Fruit fly (Drosophila melanogaster) Kc167 (cell line): ENCODE data around the gene Cpr78Ca.

ENCODE experiments used
- Myc ChIP-seq: fragments of >200 bp; optimal IDR thresholded peaks from 2 replicates; lab custom pipeline; 2017; ENCODE audit warnings: missing external identifiers
- Sin3A ChIP-seq: fragments of >200 bp; optimal IDR thresholded peaks from 2 replicates; lab custom pipeline; 2018; ENCODE audit warnings: missing external identifiers
- h ChIP-seq: fragments of >200 bp; optimal IDR thresholded peaks from 3 replicates; lab custom pipeline; 2018; ENCODE audit warnings: missing external identifiers
- insv ChIP-seq: fragments of >200 bp; optimal IDR thresholded peaks from 3 replicates; lab custom pipeline; 2018; ENCODE audit warnings: missing external identifiers
- psq ChIP-seq: fragments of >200 bp; optimal IDR thresholded peaks from 2 replicates; lab custom pipeline; 2017; ENCODE audit warnings: missing external identifiers
- ttk ChIP-seq: sonication (Bioruptor generic); optimal IDR thresholded peaks from 2 replicates; lab custom pipeline; 2017; ENCODE audit warnings: missing external identifiers

Gene Cpr78Ca

dm6 chr3L:21301737-21302487, 9.3 kb upstream of the Cpr78Ca start:
- TF ChIP-seq psq (lab: Kevin White, UChicago) (no peak), insv (no peak), h (lab: Kevin White, UChicago) (no peak), Sin3A (no peak), ttk (lab: Kevin White, UChicago) (no peak), Myc (lab: Kevin White, UChicago) (no peak)

DNA sequence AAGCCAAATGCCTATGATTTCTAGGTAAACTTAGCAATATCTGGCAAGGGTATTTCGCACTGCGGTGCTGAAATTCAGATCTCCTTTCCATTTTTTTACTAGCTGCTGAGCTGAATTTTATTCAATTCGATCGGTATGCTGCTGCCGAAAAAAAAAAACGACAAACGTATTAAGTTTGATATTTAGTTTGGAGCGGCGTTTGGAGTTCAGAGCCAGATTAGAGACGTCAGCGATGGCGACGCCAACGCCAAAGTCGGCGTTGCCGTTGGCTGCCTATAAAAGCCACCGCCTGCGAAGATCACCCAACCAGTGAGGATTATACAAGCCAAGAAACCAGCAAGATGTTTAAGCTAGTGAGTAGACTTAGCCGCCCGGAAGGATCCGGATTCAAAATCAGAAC, 7.7 kb upstream of the Cpr78Ca start, which contains the start of gene Cpr78Cc:
Gene Cpr78Cc (plus strand): TSS at position 301 of the 400 bp plus-strand sequence.
- TF ChIP-seq psq (lab: Kevin White, UChicago) (no peak), insv (no peak), Myc (lab: Kevin White, UChicago) (no peak), h (lab: Kevin White, UChicago) (no peak), ttk (lab: Kevin White, UChicago) (no peak), Sin3A (no peak)

- TF ChIP-seq Sin3A, result no peak
- no peak for TF ChIP-seq ttk (lab: Kevin White, UChicago)
- no peak for TF ChIP-seq Myc (lab: Kevin White, UChicago)
- no peak for TF ChIP-seq insv
- TF ChIP-seq h (lab: Kevin White, UChicago), result no peak
- TF ChIP-seq psq (lab: Kevin White, UChicago), result no peak
Observed at dm6 chr3L:21299203-21299602, 6.6 kb upstream of the Cpr78Ca start.

DNA sequence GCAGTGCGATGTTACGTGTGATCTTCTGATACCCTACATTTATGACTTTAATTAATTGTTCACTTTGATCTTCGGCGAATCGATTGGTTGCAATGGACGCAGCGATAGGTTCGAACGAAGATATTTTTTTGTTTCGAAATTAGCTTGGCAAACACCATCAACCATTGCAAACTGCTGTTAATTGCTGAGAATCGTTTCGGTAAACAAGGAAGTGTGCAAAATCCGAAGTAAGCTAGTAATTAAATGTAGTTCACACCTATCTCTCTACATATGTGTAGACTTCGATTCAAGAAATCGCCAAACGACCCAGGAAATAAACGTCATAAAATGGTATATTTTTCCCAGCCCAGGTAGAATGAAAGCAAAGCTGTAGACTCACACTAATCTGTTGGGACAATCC, 5.8 kb upstream of the Cpr78Ca start, which contains the start of gene CG43702:
Gene CG43702 (plus strand): TSS at position 301 of the 400 bp plus-strand sequence.
- TF ChIP-seq h (lab: Kevin White, UChicago), result no peak
- no peak for TF ChIP-seq Sin3A
- no peak for TF ChIP-seq ttk (lab: Kevin White, UChicago)
- TF ChIP-seq Myc (lab: Kevin White, UChicago), result no peak
- no peak for TF ChIP-seq psq (lab: Kevin White, UChicago)
- TF ChIP-seq insv, result no peak

dm6 chr3L:21297703-21298102, 5.1 kb upstream of the Cpr78Ca start, which contains the start of gene Edg78E:
Gene Edg78E (minus strand): TSS chr3L:21297803.
- TF ChIP-seq h (lab: Kevin White, UChicago) (no peak), Sin3A (no peak), Myc (lab: Kevin White, UChicago) (no peak), psq (lab: Kevin White, UChicago) (no peak), ttk (lab: Kevin White, UChicago) (no peak), insv (no peak)

DNA sequence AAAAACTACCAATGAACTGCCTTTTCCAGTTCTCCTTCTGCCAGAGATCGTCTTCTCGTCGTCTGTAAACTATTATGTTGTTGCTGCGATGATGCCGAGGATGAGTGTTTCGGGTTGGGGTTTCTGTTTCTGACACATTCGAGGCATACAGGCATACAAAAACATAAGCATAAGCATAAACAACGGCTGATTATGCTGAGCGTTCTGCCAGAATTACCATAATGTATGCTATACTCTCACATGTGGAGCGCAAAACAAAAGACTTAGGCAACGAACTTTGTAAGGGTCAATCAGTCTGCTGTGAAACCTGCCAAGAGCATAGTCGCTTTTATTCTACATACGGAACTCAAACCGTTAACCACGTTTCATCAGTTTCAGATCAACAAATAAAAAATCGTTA, 1.6 kb upstream of the Cpr78Ca start, which contains the start of gene Cpr78Cb:
Gene Cpr78Cb (plus strand): TSS at position 291 of the 400 bp plus-strand sequence.
- no peak for TF ChIP-seq Myc (lab: Kevin White, UChicago)
- TF ChIP-seq Sin3A, result no peak
- TF ChIP-seq ttk (lab: Kevin White, UChicago), result no peak
- TF ChIP-seq h (lab: Kevin White, UChicago), result no peak
- TF ChIP-seq insv, result no peak
- TF ChIP-seq psq (lab: Kevin White, UChicago), result no peak

DNA sequence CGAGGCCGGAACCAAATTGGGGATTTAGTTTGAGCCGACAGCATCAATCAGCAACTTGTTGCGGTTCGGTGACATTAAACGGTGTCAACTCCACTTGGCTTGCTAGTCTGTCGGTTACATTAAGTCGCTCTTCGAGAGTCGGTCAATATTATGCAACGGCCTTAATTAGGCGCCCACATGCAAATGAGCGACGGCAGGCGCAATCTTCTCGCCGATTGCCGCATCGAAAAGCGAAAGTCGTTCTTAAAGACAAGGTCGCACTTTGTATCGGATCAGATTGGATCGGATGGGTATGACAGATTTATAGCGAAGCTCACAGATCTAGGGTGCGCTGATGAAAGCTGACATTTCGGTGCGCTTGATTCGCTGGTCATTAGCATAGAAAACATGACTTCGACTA, 1.5 kb downstream of the Cpr78Ca start:
- TF ChIP-seq psq (lab: Kevin White, UChicago) (no peak), ttk (lab: Kevin White, UChicago) (no peak), h (lab: Kevin White, UChicago) (no peak), insv (no peak), Myc (lab: Kevin White, UChicago) (no peak), Sin3A (no peak)

- TF ChIP-seq psq (lab: Kevin White, UChicago) (no peak), ttk (lab: Kevin White, UChicago) (no peak), insv (no peak), Myc (lab: Kevin White, UChicago) (no peak), h (lab: Kevin White, UChicago) (no peak), Sin3A (no peak)
Observed at dm6 chr3L:21290336-21290735, 2.3 kb downstream of the Cpr78Ca start.

- TF ChIP-seq Myc (lab: Kevin White, UChicago), result no peak
- no peak for TF ChIP-seq h (lab: Kevin White, UChicago)
- TF ChIP-seq ttk (lab: Kevin White, UChicago), result no peak
- no peak for TF ChIP-seq Sin3A
- TF ChIP-seq psq (lab: Kevin White, UChicago), result no peak
- no peak for TF ChIP-seq insv
Observed at dm6 chr3L:21285639-21286338, 6.8 kb downstream of the Cpr78Ca start, which contains the start of the genes CG12974 and pzg. Gene CG12974 (minus strand): TSS chr3L:21285962. Gene pzg (plus strand): TSS chr3L:21286099.

DNA sequence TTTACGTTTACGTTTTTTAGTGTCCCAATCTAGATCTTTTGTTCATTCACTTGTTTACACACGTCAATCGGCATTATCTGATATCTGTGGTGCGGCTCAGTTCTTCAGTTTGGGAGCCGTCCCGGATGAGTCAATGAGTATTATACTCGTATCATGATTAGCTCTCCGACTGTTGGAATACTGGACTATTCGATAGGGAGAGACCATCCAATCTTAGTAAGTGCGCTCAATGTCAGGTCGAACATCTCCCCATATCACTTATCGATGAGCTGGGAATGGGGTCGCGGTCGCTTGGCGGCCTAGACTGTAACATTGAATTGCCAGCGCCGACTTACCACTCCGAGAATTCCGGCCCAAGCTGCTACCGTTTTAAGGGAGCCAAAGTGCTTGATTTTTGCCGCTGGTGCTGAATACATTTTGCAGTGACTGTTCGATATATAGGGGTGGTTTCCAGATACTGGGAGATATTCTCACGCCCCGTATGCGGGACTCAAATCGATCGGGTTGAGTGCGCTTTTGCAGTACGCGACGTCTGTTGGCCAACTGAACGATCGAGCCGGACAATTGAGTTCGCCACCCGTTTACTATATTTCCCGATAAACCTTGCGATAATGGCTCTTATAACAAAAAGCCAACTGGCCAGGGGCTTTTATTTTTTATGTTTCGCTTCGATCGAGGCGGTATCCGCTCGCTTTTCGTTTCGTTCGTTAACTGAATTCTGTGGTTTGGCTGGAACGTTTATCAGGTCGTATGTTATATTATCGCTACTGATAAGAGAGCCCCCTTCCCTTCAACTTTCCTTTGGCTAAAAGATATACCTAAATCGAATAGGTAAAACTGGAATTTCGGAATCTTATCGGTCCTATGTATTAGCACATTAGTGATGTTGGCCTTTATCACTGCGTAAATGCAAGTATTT, 7.6 kb downstream of the Cpr78Ca start:
- TF ChIP-seq Myc (lab: Kevin White, UChicago), result no peak
- TF ChIP-seq h (lab: Kevin White, UChicago), result no peak
- no peak for TF ChIP-seq psq (lab: Kevin White, UChicago)
- TF ChIP-seq insv, result no peak
- no peak for TF ChIP-seq ttk (lab: Kevin White, UChicago)
- no peak for TF ChIP-seq Sin3A

DNA sequence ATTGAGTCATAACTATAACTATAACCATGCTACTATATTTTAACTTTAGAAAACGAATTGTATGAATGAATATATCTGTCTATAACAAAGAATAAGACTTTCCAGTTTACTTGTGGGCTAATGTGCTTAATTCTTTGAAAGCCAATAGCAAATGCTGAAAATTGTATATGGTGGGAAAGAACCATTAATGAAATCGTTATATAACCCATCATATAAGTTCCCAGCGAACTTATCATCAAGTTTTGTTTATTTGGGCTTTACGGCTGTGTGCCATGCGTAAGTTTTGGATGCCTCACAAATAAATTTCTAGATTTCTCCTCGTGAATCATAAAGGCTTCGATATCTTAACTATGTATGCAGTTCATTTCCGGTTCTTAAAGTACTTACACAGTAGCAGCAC, 8.8 kb downstream of the Cpr78Ca start:
- TF ChIP-seq Myc (lab: Kevin White, UChicago), result no peak
- TF ChIP-seq h (lab: Kevin White, UChicago), result no peak
- no peak for TF ChIP-seq psq (lab: Kevin White, UChicago)
- no peak for TF ChIP-seq insv
- no peak for TF ChIP-seq ttk (lab: Kevin White, UChicago)
- no peak for TF ChIP-seq Sin3A
